Worm (Caenorhabditis elegans) whole organism, young adult: Measurements from ENCODE around the gene flp-2.

Source experiments
- B0019.2 ChIP-seq: fragments of 200-800 bp; sonication (Bioruptor generic); conservative IDR thresholded peaks from 2 replicates; pipeline ENCODE4 v1.3.6; 2022; ENCODE audit warnings: missing genetic modification reagents, missing genetic modification characterization, missing compliant biosample characterization
- B0035.1 ChIP-seq: sonication (generic microtip); optimal IDR thresholded peaks from 2 replicates; lab custom pipeline; 2016; ENCODE audit warnings: missing genetic modification characterization, mild to moderate bottlenecking, missing compliant biosample characterization, missing genotype, missing genetic modification reagents
- B0336.3 ChIP-seq: fragments of 200-800 bp; sonication (Bioruptor generic); IDR thresholded peaks from 2 replicates; pipeline ENCODE4 v1.3.6; 2022; ENCODE audit warnings: missing genetic modification characterization, missing compliant biosample characterization
- C06A6.2 ChIP-seq: fragments of 200-800 bp; sonication (Bioruptor generic); conservative IDR thresholded peaks from 2 replicates; pipeline ENCODE4 v1.3.6; 2022; ENCODE audit warnings: missing genetic modification characterization, missing compliant biosample characterization
- F10E7.11 ChIP-seq: sonication (generic microtip); optimal IDR thresholded peaks from 2 replicates; lab custom pipeline; 2017; ENCODE audit warnings: mild to moderate bottlenecking, missing genetic modification characterization, moderate library complexity, missing compliant biosample characterization
- F33H1.4 ChIP-seq: fragments of 200-800 bp; sonication (Bioruptor generic); IDR thresholded peaks from 2 replicates; pipeline ENCODE4 v1.3.6; 2022; ENCODE audit warnings: missing genetic modification reagents, missing genetic modification characterization, missing compliant biosample characterization
- F52B5.7 ChIP-seq: sonication (generic microtip); optimal IDR thresholded peaks from 2 replicates; lab custom pipeline; 2016; ENCODE audit warnings: mild to moderate bottlenecking, missing genetic modification characterization, missing compliant biosample characterization
- F57A8.1 ChIP-seq: fragments of 200-800 bp; sonication (Bioruptor generic); optimal IDR thresholded peaks from 2 replicates; lab custom pipeline; 2018; ENCODE audit warnings: mild to moderate bottlenecking, missing genetic modification characterization, moderate library complexity, missing compliant biosample characterization
- T07F8.4 ChIP-seq: sonication (generic microtip); optimal IDR thresholded peaks from 2 replicates; lab custom pipeline; 2016; ENCODE audit warnings: mild to moderate bottlenecking, missing genetic modification characterization, moderate library complexity, missing compliant biosample characterization
- Y56A3A.18 ChIP-seq: fragments of 200-800 bp; sonication (Bioruptor generic); IDR thresholded peaks from 2 replicates; pipeline ENCODE4 v1.3.6; 2022; ENCODE audit warnings: missing genetic modification reagents, missing genetic modification characterization, missing compliant biosample characterization
- athp-1 ChIP-seq: sonication (generic microtip); optimal IDR thresholded peaks from 2 replicates; lab custom pipeline; 2017; ENCODE audit warnings: mild to moderate bottlenecking, missing genetic modification characterization, missing compliant biosample characterization
- ccch-3 ChIP-seq: fragments of 200-800 bp; sonication (Bioruptor generic); optimal IDR thresholded peaks from 2 replicates; lab custom pipeline; 2018; ENCODE audit warnings: mild to moderate bottlenecking, missing genetic modification characterization, missing compliant biosample characterization
- ceh-40 ChIP-seq: fragments of 200-800 bp; sonication (Bioruptor generic); IDR thresholded peaks from 2 replicates; pipeline ENCODE4 v1.3.6; 2022; ENCODE audit warnings: missing genetic modification characterization, missing compliant biosample characterization
- dox-1 ChIP-seq: fragments of 200-800 bp; sonication (Bioruptor generic); IDR thresholded peaks from 2 replicates; pipeline ENCODE4 v1.3.6; 2022; ENCODE audit warnings: missing genetic modification reagents, missing genetic modification characterization, missing compliant biosample characterization
- efl-1 ChIP-seq: fragments of 150-350 bp; optimal IDR thresholded peaks from 2 replicates; lab custom pipeline; 2014; ENCODE audit warnings: missing biosample characterization, missing genetic modification reagents, missing genetic modification characterization
- egl-18 ChIP-seq: fragments of 200-800 bp; sonication (Bioruptor generic); IDR thresholded peaks from 2 replicates; pipeline ENCODE4 v1.3.6; 2022; ENCODE audit warnings: missing genetic modification reagents, missing genetic modification characterization, missing compliant biosample characterization
- egrh-3 ChIP-seq: fragments of 200-800 bp; sonication (Bioruptor generic); IDR thresholded peaks from 2 replicates; pipeline ENCODE4 v1.3.6; 2022; ENCODE audit warnings: missing genetic modification reagents, missing genetic modification characterization, missing compliant biosample characterization
- ets-4 ChIP-seq: fragments of 200-800 bp; sonication (Bioruptor generic); optimal IDR thresholded peaks from 2 replicates; lab custom pipeline; 2018; ENCODE audit warnings: mild to moderate bottlenecking, missing genetic modification characterization, missing compliant biosample characterization
- hmg-1.2 ChIP-seq: fragments of 200-800 bp; sonication (Bioruptor generic); IDR thresholded peaks from 2 replicates; pipeline ENCODE4 v1.3.6; 2022; ENCODE audit warnings: missing genetic modification reagents, missing genetic modification characterization, missing compliant biosample characterization
- hmg-20 ChIP-seq: fragments of 200-800 bp; sonication (Bioruptor generic); IDR thresholded peaks from 2 replicates; pipeline ENCODE4 v1.3.6; 2022; ENCODE audit warnings: missing genetic modification reagents, missing genetic modification characterization, missing compliant biosample characterization
- lin-26 ChIP-seq: fragments of 200-800 bp; sonication (Bioruptor generic); IDR thresholded peaks from 2 replicates; pipeline ENCODE4 v1.3.6; 2022; ENCODE audit warnings: missing genetic modification reagents, missing genetic modification characterization, missing compliant biosample characterization
- madf-6 ChIP-seq: fragments of 200-800 bp; sonication (Bioruptor generic); IDR thresholded peaks from 2 replicates; pipeline ENCODE4 v1.3.6; 2022; ENCODE audit warnings: missing genetic modification reagents, missing genetic modification characterization, missing compliant biosample characterization
- madf-8 ChIP-seq: fragments of 200-800 bp; sonication (Bioruptor generic); conservative IDR thresholded peaks from 2 replicates; pipeline ENCODE4 v1.3.6; 2022; ENCODE audit warnings: missing genetic modification reagents, missing genetic modification characterization, missing compliant biosample characterization
- mcd-1 ChIP-seq: fragments of 200-800 bp; sonication (Bioruptor generic); IDR thresholded peaks from 2 replicates; pipeline ENCODE4 v1.3.6; 2022; ENCODE audit warnings: missing genetic modification reagents, missing genetic modification characterization, missing compliant biosample characterization
- mel-28 ChIP-seq: sonication (generic microtip); optimal IDR thresholded peaks from 2 replicates; lab custom pipeline; 2016; ENCODE audit warnings: borderline replicate concordance, mild to moderate bottlenecking, missing genetic modification characterization, missing compliant biosample characterization
- nhr-120 ChIP-seq: fragments of 200-800 bp; sonication (Bioruptor generic); IDR thresholded peaks from 2 replicates; pipeline ENCODE4 v1.3.6; 2022; ENCODE audit warnings: missing genetic modification characterization, missing compliant biosample characterization
- nhr-80 ChIP-seq: sonication (generic microtip); optimal IDR thresholded peaks from 2 replicates; lab custom pipeline; 2016; ENCODE audit warnings: missing genetic modification characterization, missing compliant biosample characterization
- nhr-90 ChIP-seq: sonication (generic microtip); optimal IDR thresholded peaks from 2 replicates; lab custom pipeline; 2016; ENCODE audit warnings: missing genotype, mild to moderate bottlenecking, missing genetic modification characterization, missing compliant biosample characterization
- pbrm-1 ChIP-seq: fragments of 200-800 bp; sonication (Bioruptor generic); IDR thresholded peaks from 2 replicates; pipeline ENCODE4 v1.3.6; 2022; ENCODE audit warnings: missing genetic modification reagents, missing genetic modification characterization, missing compliant biosample characterization
- pha-4 ChIP-seq: fragments of 150-350 bp; sonication (generic microtip); optimal IDR thresholded peaks from 2 replicates; lab custom pipeline; 2014; ENCODE audit warnings: missing biosample characterization, missing genetic modification reagents, missing genetic modification characterization
- rcor-1 ChIP-seq: fragments of 200-800 bp; sonication (Bioruptor generic); IDR thresholded peaks from 2 replicates; pipeline ENCODE4 v1.3.6; 2022; ENCODE audit warnings: missing genetic modification reagents, missing genetic modification characterization, missing compliant biosample characterization
- rec-8 ChIP-seq, 2 experiments: sonication (generic microtip); optimal IDR thresholded peaks; 2 replicates each; lab custom pipeline; 2016; ENCODE audit warnings: mild to moderate bottlenecking in 2 of 2, missing genetic modification characterization in 2 of 2, missing genetic modification reagents in 2 of 2, missing genotype in 2 of 2, missing biosample characterization in 1 of 2, missing compliant biosample characterization in 1 of 2, moderate library complexity in 1 of 2
- snpc-4 ChIP-seq, 5 experiments: fragments of 150-350 bp in 1 of 5; sonication (generic microtip) in 4 of 5; optimal IDR thresholded peaks; 2 replicates each; lab custom pipeline; 2014 to 2018; ENCODE audit warnings: missing genetic modification characterization in 5 of 5, missing biosample characterization in 3 of 5, antibody characterized with exemption in 2 of 5, mild to moderate bottlenecking in 2 of 5, missing compliant biosample characterization in 2 of 5, missing genotype in 2 of 5, moderate library complexity in 2 of 5, missing genetic modification reagents in 1 of 5
- unc-62 ChIP-seq: fragments of 150-350 bp; optimal IDR thresholded peaks from 2 replicates; lab custom pipeline; 2014; ENCODE audit warnings: missing biosample characterization, missing genetic modification reagents, missing genetic modification characterization
- ztf-22 ChIP-seq: fragments of 200-800 bp; sonication (Bioruptor generic); optimal IDR thresholded peaks from 2 replicates; lab custom pipeline; 2018; ENCODE audit warnings: mild to moderate bottlenecking, missing genetic modification characterization, moderate library complexity, missing compliant biosample characterization

Gene flp-2

ce11 chrX:10084050-10084672, 10.9 kb downstream of the flp-2 start, which contains the start of gene W07E11.1 (continued):
- TF ChIP-seq snpc-4 (GFP tag; optimal IDR thresholded peaks at IDR 0.05; lab: Kevin White, UChicago) = no peak
- TF ChIP-seq snpc-4 (tag; optimal IDR thresholded peaks at IDR 0.05; lab: Kevin White, UChicago) = peak in 1 of 4 experiments; percentile 12
- no peak for TF ChIP-seq nhr-90 (tag; lab: Kevin White, UChicago)
- peak; percentile 6 for TF ChIP-seq ets-4 (GFP tag; lab: Kevin White, UChicago)
- TF ChIP-seq lin-26 (GFP tag; lab: Robert Waterston, UW) = peak; percentile 38; the same call in 1 of the 2 replicates
- TF ChIP-seq dox-1 = 0 out of 2 replicates have a peak, but pooled peaks have one; percentile 4
- TF ChIP-seq B0019.2 (GFP tag; lab: Robert Waterston, UW) = no peak
- no peak for TF ChIP-seq rcor-1 (GFP tag; lab: Robert Waterston, UW)
- peak; percentile 43 for TF ChIP-seq unc-62
- TF ChIP-seq mel-28 (tag; lab: Kevin White, UChicago) = no peak
- no peak for TF ChIP-seq C06A6.2 (GFP tag; lab: Robert Waterston, UW)
- TF ChIP-seq egrh-3 = no peak
- TF ChIP-seq F57A8.1 = no peak
- peak; percentile 83 for TF ChIP-seq nhr-80 (tag; lab: Kevin White, UChicago)
- TF ChIP-seq pbrm-1 = no peak

- TF ChIP-seq mel-28 (tag; lab: Kevin White, UChicago) (no peak), hmg-1.2 (GFP tag; lab: Robert Waterston, UW) (peak; percentile 85), F33H1.4 (GFP tag; lab: Robert Waterston, UW) (no peak), F10E7.11 (tag; lab: Kevin White, UChicago) (no peak), ztf-22 (GFP tag; lab: Kevin White, UChicago) (no peak), B0035.1 (tag; lab: Kevin White, UChicago) (no peak), Y56A3A.18 (no peak), ccch-3 (GFP tag; lab: Kevin White, UChicago) (no peak), efl-1 (GFP tag; lab: Kevin White, UChicago) (peak; percentile 70), egl-18 (GFP tag; lab: Robert Waterston, UW) (no peak), T07F8.4 (tag; lab: Kevin White, UChicago) (no peak), nhr-80 (tag; lab: Kevin White, UChicago) (no peak), rec-8 (tag; optimal IDR thresholded peaks at IDR 0.05; lab: Kevin White, UChicago) (no peak), madf-8 (GFP tag; lab: Robert Waterston, UW) (0 out of 2 replicates have a peak, but pooled peaks have one; percentile 26), madf-6 (GFP tag; lab: Robert Waterston, UW) (peak; percentile 67), nhr-120 (no peak), athp-1 (tag; lab: Kevin White, UChicago) (no peak), F52B5.7 (tag; lab: Kevin White, UChicago) (no peak), B0336.3 (GFP tag; lab: Robert Waterston, UW) (no peak), hmg-20 (GFP tag; lab: Robert Waterston, UW) (no peak), mcd-1 (GFP tag; lab: Robert Waterston, UW) (no peak)
Measured at ce11 chrX:10083272-10083671, 11.8 kb downstream of the flp-2 start.

DNA sequence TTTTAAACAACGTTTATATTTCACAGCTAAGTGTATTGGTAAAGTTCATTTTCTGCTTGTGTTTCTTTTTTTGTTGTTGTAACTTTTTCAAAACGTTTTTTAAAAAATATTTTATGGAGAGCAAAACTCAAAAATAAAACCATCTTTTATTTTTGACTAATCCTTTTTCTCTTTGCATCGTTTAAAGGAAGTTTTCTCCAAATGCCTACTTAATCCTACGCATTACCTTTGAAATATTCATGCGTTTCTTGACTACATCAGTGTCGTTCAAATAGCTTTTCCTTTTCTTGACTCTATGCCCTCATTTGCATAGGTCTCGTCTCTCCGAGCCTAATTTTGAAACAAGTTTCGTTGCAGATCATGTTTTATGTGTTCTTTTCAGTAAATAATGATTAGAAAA, 14.0 kb downstream of the flp-2 start:
- TF ChIP-seq madf-8 (GFP tag; lab: Robert Waterston, UW) = no peak
- no peak for TF ChIP-seq hmg-1.2 (GFP tag; lab: Robert Waterston, UW)
- TF ChIP-seq ceh-40 = no peak
- TF ChIP-seq pha-4 = no peak
